Worm (Caenorhabditis elegans): ENCODE results near the gene T26H5.14.

Gene T26H5.14

DNA sequence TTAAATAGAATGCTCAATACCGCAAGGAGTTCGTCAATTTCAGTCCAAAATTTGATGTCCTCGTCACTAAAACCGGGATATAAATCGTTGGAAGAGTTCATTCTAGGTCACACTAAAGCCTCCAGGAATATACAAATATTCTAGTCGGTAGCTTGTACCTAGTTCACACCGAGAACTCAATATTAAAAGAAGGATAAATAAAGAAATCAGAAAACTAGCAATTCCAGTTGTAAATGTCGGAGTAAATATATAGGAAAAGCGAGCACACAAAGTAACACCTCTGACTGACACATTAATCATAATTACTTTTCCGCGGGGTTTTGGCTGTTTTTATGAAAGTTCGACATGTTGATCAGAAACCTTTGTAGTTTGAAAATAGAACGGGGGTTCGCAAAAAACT, 2.5 kb downstream of the T26H5.14 start, which contains the start of gene srw-33:
Gene srw-33, minus strand, starts transcription at position 101 of the 400 bp plus-strand sequence.
- TF ChIP-seq elt-3 (tag; optimal IDR thresholded peaks at IDR 0.05) (no peak), R02D3.7 (tag; optimal IDR thresholded peaks at IDR 0.05) (no peak), ztf-4 (tag; optimal IDR thresholded peaks at IDR 0.05) (no peak), lin-39 (tag; optimal IDR thresholded peaks at IDR 0.05) (no peak), daf-12 (tag; optimal IDR thresholded peaks at IDR 0.05) (no peak), mml-1 (tag; optimal IDR thresholded peaks at IDR 0.05) (no peak), elt-1 (tag; optimal IDR thresholded peaks at IDR 0.05) (no peak), nfya-1 (tag; optimal IDR thresholded peaks at IDR 0.05; ENCODE audit: insufficient read depth) (no peak), elt-2 (tag; optimal IDR thresholded peaks at IDR 0.05) (no peak), mdl-1 (tag; optimal IDR thresholded peaks at IDR 0.05) (no peak), nhr-25 (tag; optimal IDR thresholded peaks at IDR 0.05) (no peak)

DNA sequence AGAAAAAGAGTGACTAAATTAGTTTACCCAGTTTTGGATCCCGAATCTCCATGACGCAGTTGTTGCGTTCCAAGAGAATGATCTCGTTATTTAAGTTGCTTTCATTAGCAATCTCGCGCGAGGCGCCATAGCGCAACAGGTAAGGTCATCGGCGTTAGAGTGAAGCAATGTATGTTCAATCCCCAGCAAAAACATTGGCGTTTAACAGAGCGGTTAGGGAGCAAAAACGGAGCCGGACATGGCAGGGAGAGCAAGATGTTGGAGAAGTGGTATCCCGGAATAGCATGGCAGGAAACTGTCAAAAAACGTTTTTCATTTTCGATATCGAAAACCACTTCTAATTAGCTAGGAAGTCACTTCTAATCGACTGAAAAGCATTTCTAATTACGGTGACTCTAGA, 5.4 kb downstream of the T26H5.14 start:
- TF ChIP-seq fkh-10 (GFP tag; optimal IDR thresholded peaks at IDR 0.05), result no peak
- TF ChIP-seq nhr-43 (tag; optimal IDR thresholded peaks at IDR 0.05; ENCODE audit: poor library complexity, severe bottlenecking), result peak; percentile 31
- TF ChIP-seq R02D3.7 (tag; optimal IDR thresholded peaks at IDR 0.05), result no peak

DNA sequence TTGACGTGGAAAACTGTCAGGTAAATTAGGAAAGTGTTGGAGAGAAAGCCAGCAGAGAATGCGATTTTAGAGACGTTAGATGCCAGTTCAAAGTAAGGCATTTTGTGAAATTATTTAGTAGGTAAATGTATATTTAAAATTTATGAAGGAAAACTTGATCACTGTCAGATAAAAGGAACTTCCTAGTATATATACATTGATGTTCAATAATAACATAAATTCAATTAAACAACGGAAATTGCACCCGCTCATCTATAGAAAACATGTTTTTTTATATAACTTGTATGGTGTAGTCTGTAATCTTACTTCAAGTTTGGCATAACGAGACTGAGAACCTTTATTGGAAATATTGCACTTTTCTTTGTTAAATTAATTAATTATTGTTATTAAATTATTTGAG, 10.1 kb downstream of the T26H5.14 start, which contains the start of gene str-71:
Gene str-71, minus strand, starts transcription at position 101 of the 400 bp plus-strand sequence.
- TF ChIP-seq nhr-23 (tag; optimal IDR thresholded peaks at IDR 0.05) (no peak), nhr-43 (tag; optimal IDR thresholded peaks at IDR 0.05; ENCODE audit: poor library complexity, severe bottlenecking) (no peak), pha-4 (tag; optimal IDR thresholded peaks at IDR 0.05) (no peak), zag-1 (tag; optimal IDR thresholded peaks at IDR 0.05) (no peak), ztf-11 (tag; optimal IDR thresholded peaks at IDR 0.05) (no peak), pqm-1 (tag; optimal IDR thresholded peaks at IDR 0.05) (no peak), mdl-1 (tag; optimal IDR thresholded peaks at IDR 0.05) (no peak), ceh-82 (tag; optimal IDR thresholded peaks at IDR 0.05) (no peak), elt-2 (tag; optimal IDR thresholded peaks at IDR 0.05) (no peak), nhr-28 (tag; optimal IDR thresholded peaks at IDR 0.05) (no peak), tbx-2 (tag; optimal IDR thresholded peaks at IDR 0.05) (no peak), ztf-4 (tag; optimal IDR thresholded peaks at IDR 0.05) (no peak), R02D3.7 (tag; optimal IDR thresholded peaks at IDR 0.05) (no peak), skn-1 (tag; optimal IDR thresholded peaks at IDR 0.05) (no peak), ZK546.5 (tag; optimal IDR thresholded peaks at IDR 0.05) (no peak), daf-12 (tag; optimal IDR thresholded peaks at IDR 0.05) (no peak), elt-3 (tag; optimal IDR thresholded peaks at IDR 0.05) (no peak), mml-1 (tag; optimal IDR thresholded peaks at IDR 0.05) (no peak), lsy-12 (tag; optimal IDR thresholded peaks at IDR 0.05) (no peak)

DNA sequence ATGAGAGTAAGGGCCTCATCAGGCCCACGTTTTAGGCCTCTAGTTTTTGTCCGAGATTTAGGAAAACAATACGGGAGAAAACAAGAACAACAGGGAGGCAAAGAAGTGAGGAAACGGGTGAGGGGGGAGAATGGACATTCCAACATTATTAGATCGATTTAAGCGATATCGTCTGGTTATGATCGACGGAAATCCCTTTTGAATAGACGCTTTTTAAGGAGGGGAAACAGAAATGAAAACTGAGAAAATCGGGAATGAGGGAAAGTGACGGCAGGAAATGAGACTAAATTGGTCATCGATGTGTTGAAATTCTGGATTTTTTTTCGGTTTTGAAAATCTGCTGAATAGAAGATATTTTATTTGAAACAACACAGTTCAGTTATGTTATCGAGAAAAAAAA, 15.4 kb downstream of the T26H5.14 start, which contains the start of gene rocf-1:
Gene rocf-1, minus strand, starts transcription at position 101 of the 400 bp plus-strand sequence.
- TF ChIP-seq jun-1 (tag; optimal IDR thresholded peaks at IDR 0.05) (no peak), nhr-11 (tag; optimal IDR thresholded peaks at IDR 0.05) (no peak), eor-1 (tag; optimal IDR thresholded peaks at IDR 0.05) (no peak), unc-62 (GFP tag; optimal IDR thresholded peaks at IDR 0.05) (no peak), ceh-9 (tag; optimal IDR thresholded peaks at IDR 0.05) (no peak), lsy-12 (tag; optimal IDR thresholded peaks at IDR 0.05) (no peak), ZK546.5 (tag; optimal IDR thresholded peaks at IDR 0.05) (no peak)

DNA sequence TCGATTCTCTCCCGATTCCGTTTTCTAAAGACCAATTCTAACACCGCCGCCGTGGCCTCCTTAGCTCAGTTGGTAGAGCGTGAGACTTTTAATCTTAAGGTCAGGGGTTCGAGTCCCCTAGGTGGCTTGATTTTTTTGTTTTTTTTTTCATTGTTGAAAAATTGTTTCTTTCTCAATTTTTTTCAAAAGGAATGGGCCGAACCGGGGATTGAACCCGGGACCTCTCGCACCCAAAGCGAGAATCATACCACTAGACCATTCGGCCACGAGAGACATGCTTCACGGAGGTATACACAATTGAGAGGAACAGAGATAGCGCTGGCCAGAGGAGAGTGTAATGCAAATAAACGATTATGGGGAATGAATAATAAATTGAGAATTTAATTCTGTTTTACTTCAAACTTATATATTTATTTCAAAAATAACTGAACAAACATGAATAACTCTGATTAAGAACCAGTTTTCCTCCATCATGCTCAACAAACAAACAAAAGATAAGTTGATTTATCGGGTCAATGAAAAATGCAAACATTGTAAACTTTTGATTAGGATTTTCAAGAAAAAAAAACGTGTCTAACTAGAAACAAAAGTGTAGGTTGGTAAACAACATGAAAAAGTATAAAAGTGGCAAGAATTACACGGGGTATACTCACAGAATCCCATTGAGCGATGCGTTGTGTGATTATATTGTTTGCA, 16.2 kb downstream of the T26H5.14 start, which contains the start of gene pqn-71:
Gene pqn-71, plus strand, starts transcription at position 646 of the 696 bp plus-strand sequence.
- TF ChIP-seq ama-1 (optimal IDR thresholded peaks at IDR 0.05), result no peak
- TF ChIP-seq eor-1 (tag; optimal IDR thresholded peaks at IDR 0.05), result no peak
- TF ChIP-seq ceh-82 (tag; optimal IDR thresholded peaks at IDR 0.05), result peak; percentile 40
- peak; percentile 70 for TF ChIP-seq skn-1 (tag; optimal IDR thresholded peaks at IDR 0.05)
- TF ChIP-seq ceh-28 (tag; optimal IDR thresholded peaks at IDR 0.05), result no peak
- TF ChIP-seq nhr-11 (tag; optimal IDR thresholded peaks at IDR 0.05), result peak; percentile 14
- TF ChIP-seq egl-27 (tag; optimal IDR thresholded peaks at IDR 0.05), result peak; percentile 82
- no peak for TF ChIP-seq sea-2 (GFP tag; optimal IDR thresholded peaks at IDR 0.05)
- TF ChIP-seq ceh-16 (tag; optimal IDR thresholded peaks at IDR 0.05), result no peak
- no peak for TF ChIP-seq ztf-11 (tag; optimal IDR thresholded peaks at IDR 0.05)
- TF ChIP-seq ceh-9 (tag; optimal IDR thresholded peaks at IDR 0.05), result no peak
- TF ChIP-seq nhr-12 (tag; optimal IDR thresholded peaks at IDR 0.05), result no peak
- peak; percentile 68 for TF ChIP-seq pqm-1 (tag; optimal IDR thresholded peaks at IDR 0.05)
- no peak for TF ChIP-seq fkh-2 (tag; optimal IDR thresholded peaks at IDR 0.05)
- peak; percentile 83 for TF ChIP-seq fos-1 (tag; optimal IDR thresholded peaks at IDR 0.05)
- peak; percentile 63 for TF ChIP-seq lin-39 (tag; optimal IDR thresholded peaks at IDR 0.05)
- no peak for TF ChIP-seq unc-62 (GFP tag; optimal IDR thresholded peaks at IDR 0.05)
- TF ChIP-seq daf-12 (tag; optimal IDR thresholded peaks at IDR 0.05), result no peak
- TF ChIP-seq unc-39 (tag; optimal IDR thresholded peaks at IDR 0.05), result no peak
- peak; percentile 76 for TF ChIP-seq nhr-76 (tag; optimal IDR thresholded peaks at IDR 0.05)
- peak; percentile 90 for TF ChIP-seq jun-1 (tag; optimal IDR thresholded peaks at IDR 0.05)
- TF ChIP-seq elt-1 (tag; optimal IDR thresholded peaks at IDR 0.05), result no peak
- TF ChIP-seq nhr-43 (tag; optimal IDR thresholded peaks at IDR 0.05; ENCODE audit: poor library complexity, severe bottlenecking), result peak; percentile 76
- TF ChIP-seq nhr-28 (tag; optimal IDR thresholded peaks at IDR 0.05), result no peak
- no peak for TF ChIP-seq ZK546.5 (tag; optimal IDR thresholded peaks at IDR 0.05)
- TF ChIP-seq elt-3 (tag; optimal IDR thresholded peaks at IDR 0.05), result peak in 1 of 3 experiments; percentile 76
- peak; percentile 85 for TF ChIP-seq tbx-2 (tag; optimal IDR thresholded peaks at IDR 0.05)
- TF ChIP-seq nhr-23 (tag; optimal IDR thresholded peaks at IDR 0.05), result peak; percentile 81
- TF ChIP-seq lin-15B (tag; optimal IDR thresholded peaks at IDR 0.05), result peak; percentile 67
- TF ChIP-seq pha-4 (tag; optimal IDR thresholded peaks at IDR 0.05), result no peak
- TF ChIP-seq nhr-25 (tag; optimal IDR thresholded peaks at IDR 0.05), result peak; percentile 77
